Worm (Caenorhabditis elegans): Measurements from ENCODE around the gene dgtr-1.

- no peak for TF ChIP-seq C17E4.6 (GFP tag; IDR thresholded peaks at IDR 0.05)
- no peak for TF ChIP-seq let-607 (tag; optimal IDR thresholded peaks at IDR 0.05)
Measured at ce11 chrV:6485109-6485508, 11.8 kb upstream of the dgtr-1 start.
